Worm (Caenorhabditis elegans) whole organism, mixed stage, embryonic: ENCODE results near the gene hda-5.

Experiments used
- M03D4.4 ChIP-seq: sonication (generic microtip); optimal IDR thresholded peaks from 2 replicates; lab custom pipeline; 2017; ENCODE audit warnings: mild to moderate bottlenecking, missing genetic modification characterization, missing compliant biosample characterization
- bed-3 ChIP-seq: fragments of 200-800 bp; sonication (Bioruptor generic); optimal IDR thresholded peaks from 3 replicates; lab custom pipeline; 2018; ENCODE audit warnings: mild to moderate bottlenecking, missing genetic modification characterization, moderate library complexity, missing compliant biosample characterization
- ceh-39 ChIP-seq: fragments of 150-350 bp; optimal IDR thresholded peaks from 2 replicates; lab custom pipeline; 2014; ENCODE audit warnings: missing biosample characterization, missing genetic modification characterization
- ceh-43 ChIP-seq: fragments of 200-800 bp; sonication (Bioruptor generic); optimal IDR thresholded peaks from 2 replicates; lab custom pipeline; 2018; ENCODE audit warnings: mild to moderate bottlenecking, missing genetic modification characterization, moderate library complexity, missing compliant biosample characterization
- ceh-83 ChIP-seq: fragments of 200-800 bp; sonication (Bioruptor generic); optimal IDR thresholded peaks from 2 replicates; lab custom pipeline; 2018; ENCODE audit warnings: mild to moderate bottlenecking, missing genetic modification characterization, missing compliant biosample characterization
- ces-1 ChIP-seq: fragments of 150-350 bp; optimal IDR thresholded peaks from 2 replicates; lab custom pipeline; 2014; ENCODE audit warnings: missing biosample characterization, missing genetic modification reagents, missing genetic modification characterization
- cnd-1 ChIP-seq: fragments of 200-800 bp; sonication (Bioruptor generic); optimal IDR thresholded peaks from 2 replicates; lab custom pipeline; 2018; ENCODE audit warnings: mild to moderate bottlenecking, missing genetic modification characterization, missing compliant biosample characterization
- drap-1 ChIP-seq: fragments of 200-800 bp; sonication (Bioruptor generic); optimal IDR thresholded peaks from 3 replicates; lab custom pipeline; 2018; ENCODE audit warnings: mild to moderate bottlenecking, missing genetic modification characterization, missing compliant biosample characterization
- elt-1 ChIP-seq: sonication (generic microtip); optimal IDR thresholded peaks from 2 replicates; lab custom pipeline; 2017; ENCODE audit warnings: missing genetic modification characterization, mild to moderate bottlenecking, missing compliant biosample characterization, antibody characterized with exemption, moderate library complexity, borderline replicate concordance; ENCODE audit not compliant: insufficient read depth
- elt-3 ChIP-seq: fragments of 150-350 bp; optimal IDR thresholded peaks from 2 replicates; lab custom pipeline; 2014; ENCODE audit warnings: missing biosample characterization, missing genetic modification characterization
- flh-1 ChIP-seq: fragments of 200-800 bp; sonication (Bioruptor generic); optimal IDR thresholded peaks from 2 replicates; lab custom pipeline; 2018; ENCODE audit warnings: mild to moderate bottlenecking, missing genetic modification characterization, moderate library complexity, missing compliant biosample characterization
- ham-2 ChIP-seq: fragments of 200-800 bp; sonication (Bioruptor generic); optimal IDR thresholded peaks from 2 replicates; lab custom pipeline; 2018; ENCODE audit warnings: mild to moderate bottlenecking, missing genetic modification characterization, missing compliant biosample characterization
- hlh-1 ChIP-seq: fragments of 150-350 bp; optimal IDR thresholded peaks from 2 replicates; lab custom pipeline; 2014; ENCODE audit warnings: missing biosample characterization, missing genetic modification reagents, missing genetic modification characterization
- lin-13 ChIP-seq: fragments of 150-350 bp; optimal IDR thresholded peaks from 2 replicates; lab custom pipeline; 2014; ENCODE audit warnings: missing biosample characterization, missing genetic modification characterization
- lin-32 ChIP-seq: fragments of 200-800 bp; sonication (Bioruptor generic); optimal IDR thresholded peaks from 2 replicates; lab custom pipeline; 2018; ENCODE audit warnings: mild to moderate bottlenecking, missing genetic modification characterization, missing compliant biosample characterization
- lsy-2 ChIP-seq: fragments of 150-350 bp; optimal IDR thresholded peaks from 2 replicates; lab custom pipeline; 2014; ENCODE audit warnings: missing biosample characterization, missing genetic modification characterization
- mab-5 ChIP-seq: fragments of 150-350 bp; optimal IDR thresholded peaks from 2 replicates; lab custom pipeline; 2014; ENCODE audit warnings: missing biosample characterization, missing genetic modification characterization
- mep-1 ChIP-seq: fragments of 150-350 bp; optimal IDR thresholded peaks from 2 replicates; lab custom pipeline; 2017; ENCODE audit warnings: missing biosample characterization, missing genetic modification reagents, missing genetic modification characterization, inconsistent platforms
- mls-2 ChIP-seq: sonication (generic microtip); optimal IDR thresholded peaks from 2 replicates; lab custom pipeline; 2016; ENCODE audit warnings: mild to moderate bottlenecking, missing genetic modification characterization, moderate library complexity, missing compliant biosample characterization
- nhr-12 ChIP-seq: fragments of 150-350 bp; optimal IDR thresholded peaks from 2 replicates; lab custom pipeline; 2014; ENCODE audit warnings: missing biosample characterization, missing genetic modification characterization
- nhr-2 ChIP-seq: fragments of 150-350 bp; optimal IDR thresholded peaks from 2 replicates; lab custom pipeline; 2014; ENCODE audit warnings: missing biosample characterization, missing genetic modification characterization
- nhr-237 ChIP-seq: fragments of 150-350 bp; optimal IDR thresholded peaks from 2 replicates; lab custom pipeline; 2014; ENCODE audit warnings: missing biosample characterization, missing genetic modification characterization
- nhr-28 ChIP-seq: fragments of 150-350 bp; optimal IDR thresholded peaks from 2 replicates; lab custom pipeline; 2014; ENCODE audit warnings: missing biosample characterization, missing genetic modification characterization
- nhr-76 ChIP-seq: sonication (generic microtip); optimal IDR thresholded peaks from 2 replicates; lab custom pipeline; 2017; ENCODE audit warnings: missing biosample characterization, missing genetic modification characterization
- pha-4 ChIP-seq: fragments of 150-350 bp; optimal IDR thresholded peaks from 2 replicates; lab custom pipeline; 2018; ENCODE audit warnings: missing biosample characterization, missing genetic modification reagents, missing genetic modification characterization
- sem-2 ChIP-seq: fragments of 200-800 bp; sonication (Bioruptor generic); optimal IDR thresholded peaks from 2 replicates; lab custom pipeline; 2018; ENCODE audit warnings: mild to moderate bottlenecking, missing genetic modification characterization, missing compliant biosample characterization
- snpc-4 ChIP-seq: fragments of 150-350 bp; optimal IDR thresholded peaks from 2 replicates; lab custom pipeline; 2014; ENCODE audit warnings: missing biosample characterization, missing genetic modification characterization
- sptf-1 ChIP-seq: sonication (generic microtip); optimal IDR thresholded peaks from 2 replicates; lab custom pipeline; 2017; ENCODE audit warnings: mild to moderate bottlenecking, missing genetic modification characterization, moderate library complexity, missing compliant biosample characterization
- tbx-8 ChIP-seq: fragments of 200-800 bp; sonication (Bioruptor generic); optimal IDR thresholded peaks from 2 replicates; lab custom pipeline; 2018; ENCODE audit warnings: mild to moderate bottlenecking, missing genetic modification characterization, moderate library complexity, missing compliant biosample characterization
- unc-120 ChIP-seq: sonication (generic microtip); optimal IDR thresholded peaks from 2 replicates; lab custom pipeline; 2017; ENCODE audit warnings: missing genetic modification characterization, missing compliant biosample characterization; ENCODE audit not compliant: poor library complexity, severe bottlenecking
- unc-39 ChIP-seq: fragments of 150-350 bp; optimal IDR thresholded peaks from 2 replicates; lab custom pipeline; 2014; ENCODE audit warnings: missing biosample characterization, missing genetic modification characterization
- unc-62 ChIP-seq: fragments of 150-350 bp; optimal IDR thresholded peaks from 2 replicates; lab custom pipeline; 2014; ENCODE audit warnings: missing biosample characterization, missing genetic modification reagents, missing genetic modification characterization
- zip-8 ChIP-seq: fragments of 150-350 bp; optimal IDR thresholded peaks from 2 replicates; lab custom pipeline; 2014; ENCODE audit warnings: missing biosample characterization, missing genetic modification characterization
- ztf-11 ChIP-seq: fragments of 150-350 bp; optimal IDR thresholded peaks from 2 replicates; lab custom pipeline; 2014; ENCODE audit warnings: missing biosample characterization, missing genetic modification characterization

hda-5 gene

ce11 chrII:11765506-11766152 is 33.2 kb upstream of the hda-5 start:
- no peak for TF ChIP-seq sem-2 (GFP tag; lab: Kevin White, UChicago)
- TF ChIP-seq M03D4.4 (tag; lab: Kevin White, UChicago): no peak
- no peak for TF ChIP-seq nhr-2 (tag; lab: Kevin White, UChicago)
- no peak for TF ChIP-seq ham-2
- TF ChIP-seq sptf-1: no peak
- no peak for TF ChIP-seq pha-4
- TF ChIP-seq elt-3: no peak
- no peak for TF ChIP-seq drap-1 (GFP tag; lab: Kevin White, UChicago)
- no peak for TF ChIP-seq ztf-11
- no peak for TF ChIP-seq unc-120
- TF ChIP-seq ceh-83: no peak
- no peak for TF ChIP-seq ces-1 (GFP tag; lab: Kevin White, UChicago)
- no peak for TF ChIP-seq ceh-39 (tag; lab: Kevin White, UChicago)
- TF ChIP-seq unc-62 (GFP tag; lab: Kevin White, UChicago): no peak
- TF ChIP-seq snpc-4 (tag; lab: Kevin White, UChicago): no peak
- no peak for TF ChIP-seq mep-1 (tag; lab: Kevin White, UChicago)
- TF ChIP-seq mab-5 (tag; lab: Kevin White, UChicago): no peak
- no peak for TF ChIP-seq zip-8 (tag; lab: Kevin White, UChicago)
- no peak for TF ChIP-seq flh-1 (GFP tag; lab: Kevin White, UChicago)
- TF ChIP-seq lin-13 (tag; lab: Kevin White, UChicago): no peak
- TF ChIP-seq, all 35 proteins: peak for 0

ce11 chrII:11766472-11766871 is 32.4 kb upstream of the hda-5 start, which contains the start of gene F44E5.2:
TSS of gene F44E5.2 (plus strand) at chrII:11766772.
- TF ChIP-seq bed-3 (GFP tag; lab: Kevin White, UChicago) (no peak), ceh-83 (no peak), ztf-11 (no peak), zip-8 (tag; lab: Kevin White, UChicago) (no peak), ceh-43 (GFP tag; lab: Kevin White, UChicago) (no peak), ham-2 (no peak), ceh-39 (tag; lab: Kevin White, UChicago) (no peak), sem-2 (GFP tag; lab: Kevin White, UChicago) (no peak), nhr-2 (tag; lab: Kevin White, UChicago) (no peak), snpc-4 (tag; lab: Kevin White, UChicago) (no peak), elt-1 (tag; lab: Kevin White, UChicago) (no peak), mls-2 (tag; lab: Kevin White, UChicago) (no peak)

ce11 chrII:11772364-11772763 is 26.5 kb upstream of the hda-5 start, which contains the start of gene F44E5.15:
TSS of gene F44E5.15 (plus strand) at chrII:11772664.
- TF ChIP-seq unc-62 (GFP tag; lab: Kevin White, UChicago) (no peak), lin-13 (tag; lab: Kevin White, UChicago) (no peak), nhr-12 (no peak), ham-2 (no peak), drap-1 (GFP tag; lab: Kevin White, UChicago) (no peak), nhr-237 (no peak), tbx-8 (GFP tag; lab: Kevin White, UChicago) (no peak), M03D4.4 (tag; lab: Kevin White, UChicago) (no peak)

ce11 chrII:11774218-11774617 is 24.6 kb upstream of the hda-5 start, which contains the start of gene F44E5.1:
TSS of gene F44E5.1 (minus strand) at chrII:11774559.
- no peak for TF ChIP-seq ceh-83
- TF ChIP-seq nhr-12: no peak
- no peak for TF ChIP-seq nhr-76 (tag; lab: Kevin White, UChicago)
- no peak for TF ChIP-seq mep-1 (tag; lab: Kevin White, UChicago)
- no peak for TF ChIP-seq sptf-1
- TF ChIP-seq nhr-237: no peak
- no peak for TF ChIP-seq drap-1 (GFP tag; lab: Kevin White, UChicago)
- no peak for TF ChIP-seq zip-8 (tag; lab: Kevin White, UChicago)
- TF ChIP-seq mab-5 (tag; lab: Kevin White, UChicago): no peak
- no peak for TF ChIP-seq lin-32 (GFP tag; lab: Kevin White, UChicago)
- TF ChIP-seq M03D4.4 (tag; lab: Kevin White, UChicago): no peak
- no peak for TF ChIP-seq elt-1 (tag; lab: Kevin White, UChicago)
- TF ChIP-seq, all 35 proteins: peak for 0

- no peak for TF ChIP-seq lin-13 (tag; lab: Kevin White, UChicago)
- TF ChIP-seq nhr-237: peak; percentile 62
- no peak for TF ChIP-seq flh-1 (GFP tag; lab: Kevin White, UChicago)
- no peak for TF ChIP-seq sem-2 (GFP tag; lab: Kevin White, UChicago)
- TF ChIP-seq mep-1 (tag; lab: Kevin White, UChicago): peak; percentile 77
- TF ChIP-seq snpc-4 (tag; lab: Kevin White, UChicago): no peak
- no peak for TF ChIP-seq elt-3
- TF ChIP-seq zip-8 (tag; lab: Kevin White, UChicago): no peak
- TF ChIP-seq mab-5 (tag; lab: Kevin White, UChicago): no peak
- no peak for TF ChIP-seq elt-1 (tag; lab: Kevin White, UChicago)
- no peak for TF ChIP-seq unc-39 (tag; lab: Kevin White, UChicago)
- no peak for TF ChIP-seq tbx-8 (GFP tag; lab: Kevin White, UChicago)
- peak; percentile 77 for TF ChIP-seq lsy-2 (tag; lab: Kevin White, UChicago)
- TF ChIP-seq ceh-83: no peak
- TF ChIP-seq ces-1 (GFP tag; lab: Kevin White, UChicago): no peak
- TF ChIP-seq sptf-1: no peak
- no peak for TF ChIP-seq ceh-43 (GFP tag; lab: Kevin White, UChicago)
- TF ChIP-seq nhr-28 (tag; lab: Kevin White, UChicago): no peak
- no peak for TF ChIP-seq bed-3 (GFP tag; lab: Kevin White, UChicago)
- no peak for TF ChIP-seq M03D4.4 (tag; lab: Kevin White, UChicago)
- TF ChIP-seq nhr-12: no peak
- TF ChIP-seq cnd-1 (tag; lab: Kevin White, UChicago): no peak
- no peak for TF ChIP-seq unc-62 (GFP tag; lab: Kevin White, UChicago)
- TF ChIP-seq pha-4: peak; percentile 11
- TF ChIP-seq hlh-1 (tag; lab: Kevin White, UChicago): no peak
- TF ChIP-seq nhr-76 (tag; lab: Kevin White, UChicago): no peak
- TF ChIP-seq ceh-39 (tag; lab: Kevin White, UChicago): peak; percentile 36
- no peak for TF ChIP-seq drap-1 (GFP tag; lab: Kevin White, UChicago)
These were observed 20.9 kb upstream of the hda-5 start, which contains the start of the genes patr-1 and dna-2 for ce11 chrII:11777893-11778480. TSS of gene patr-1 (minus strand) at chrII:11777943. TSS of gene dna-2 (plus strand) at chrII:11778430.
